Worm (Caenorhabditis elegans) whole organism, L2 larva: ENCODE results near the gene mls-2.

Experiments used
- R02D3.7 ChIP-seq: fragments of 150-350 bp; optimal IDR thresholded peaks from 2 replicates; lab custom pipeline; 2014; ENCODE audit warnings: missing biosample characterization, missing genetic modification characterization
- Y55F3AM.14 ChIP-seq: fragments of 200-800 bp; sonication (Bioruptor generic); optimal IDR thresholded peaks from 2 replicates; lab custom pipeline; 2018; ENCODE audit warnings: mild to moderate bottlenecking, missing genetic modification characterization, missing compliant biosample characterization
- alr-1 ChIP-seq: fragments of 150-350 bp; optimal IDR thresholded peaks from 2 replicates; lab custom pipeline; 2014; ENCODE audit warnings: missing biosample characterization, missing genetic modification characterization
- nhr-11 ChIP-seq: fragments of 150-350 bp; optimal IDR thresholded peaks from 2 replicates; lab custom pipeline; 2014; ENCODE audit warnings: missing biosample characterization, missing genetic modification characterization
- nhr-129 ChIP-seq: fragments of 150-350 bp; optimal IDR thresholded peaks from 2 replicates; lab custom pipeline; 2014; ENCODE audit warnings: missing biosample characterization, missing genetic modification characterization
- nhr-23 ChIP-seq: fragments of 150-350 bp; optimal IDR thresholded peaks from 2 replicates; lab custom pipeline; 2014; ENCODE audit warnings: missing biosample characterization, missing genetic modification reagents, missing genetic modification characterization
- nhr-6 ChIP-seq: fragments of 150-350 bp; optimal IDR thresholded peaks from 2 replicates; lab custom pipeline; 2014; ENCODE audit warnings: missing biosample characterization, missing genetic modification characterization
- nhr-77 ChIP-seq: fragments of 150-350 bp; optimal IDR thresholded peaks from 2 replicates; lab custom pipeline; 2014; ENCODE audit warnings: missing biosample characterization, missing genetic modification characterization
- skn-1 ChIP-seq: sonication (generic microtip); optimal IDR thresholded peaks from 2 replicates; lab custom pipeline; 2017; ENCODE audit warnings: missing biosample characterization, missing genetic modification characterization
- unc-55 ChIP-seq: fragments of 150-350 bp; sonication (generic microtip); optimal IDR thresholded peaks from 3 replicates; lab custom pipeline; 2014; ENCODE audit warnings: missing biosample characterization, missing genetic modification reagents, missing genetic modification characterization
- unc-62 ChIP-seq: fragments of 150-350 bp; optimal IDR thresholded peaks from 2 replicates; lab custom pipeline; 2014; ENCODE audit warnings: missing biosample characterization, missing genetic modification reagents, missing genetic modification characterization
- ztf-1 ChIP-seq: fragments of 200-800 bp; sonication (Bioruptor generic); conservative IDR thresholded peaks from 2 replicates; pipeline ENCODE4 v1.3.6; 2022; ENCODE audit warnings: missing genetic modification characterization, missing compliant biosample characterization

The mls-2 gene

DNA sequence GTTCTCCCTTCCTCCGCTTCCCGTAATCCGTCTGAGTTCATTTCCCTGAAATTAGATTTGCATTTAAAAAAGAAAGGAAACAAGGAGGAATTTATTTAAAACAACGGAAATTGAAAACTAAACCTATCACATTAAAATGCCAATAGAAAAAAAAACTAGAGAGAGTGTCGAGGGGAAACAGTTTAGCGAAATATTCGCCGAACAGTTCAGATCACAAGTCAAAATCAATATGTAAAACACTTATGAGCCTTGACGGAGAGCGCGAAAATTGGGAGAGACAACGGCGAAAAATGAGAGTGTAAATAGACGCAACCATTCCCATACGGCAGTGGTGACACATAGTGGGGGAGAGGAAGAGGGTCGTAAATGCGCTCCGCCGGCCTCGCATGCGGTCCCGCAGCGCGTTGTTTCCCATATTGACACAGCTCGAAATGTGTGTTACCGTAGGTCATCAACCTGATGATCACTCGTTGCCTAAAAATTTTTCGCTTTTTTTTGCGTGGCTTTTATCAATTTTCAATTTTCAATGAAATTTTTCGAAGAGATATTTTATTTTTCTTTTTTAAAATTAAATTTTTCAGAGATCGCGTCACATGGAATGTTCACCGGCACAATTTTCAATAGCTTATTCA lies 49.6 kb downstream of the mls-2 start, which contains the start of the genes dnj-14 and glit-1 (continued):
- TF ChIP-seq nhr-77 (tag; lab: Kevin White, UChicago): no peak
- TF ChIP-seq ztf-1 (GFP tag; lab: Robert Waterston, UW): no peak
- no peak for TF ChIP-seq alr-1 (tag; lab: Kevin White, UChicago)
- no peak for TF ChIP-seq R02D3.7
- TF ChIP-seq unc-62: no peak
- no peak for TF ChIP-seq skn-1 (tag; lab: Kevin White, UChicago)
- TF ChIP-seq nhr-129 (tag; lab: Kevin White, UChicago): peak; percentile 94
- TF ChIP-seq Y55F3AM.14 (GFP tag; lab: Kevin White, UChicago): peak; percentile 52
- TF ChIP-seq nhr-6 (tag; lab: Kevin White, UChicago): peak; percentile 71
- TF ChIP-seq unc-55: peak; percentile 95
- no peak for TF ChIP-seq nhr-23 (tag; lab: Kevin White, UChicago)
- no peak for TF ChIP-seq nhr-11
